Worm (Caenorhabditis elegans) whole organism, young adult: ENCODE results near the gene C46C2.2.

Experiments used
- F10E7.11 ChIP-seq: sonication (generic microtip); optimal IDR thresholded peaks from 2 replicates; lab custom pipeline; 2017; ENCODE audit warnings: mild to moderate bottlenecking, missing genetic modification characterization, moderate library complexity, missing compliant biosample characterization
- F22D6.2 ChIP-seq: sonication (generic microtip); optimal IDR thresholded peaks from 2 replicates; lab custom pipeline; 2016; ENCODE audit warnings: mild to moderate bottlenecking, missing genetic modification characterization, missing compliant biosample characterization
- F33H1.4 ChIP-seq: fragments of 200-800 bp; sonication (Bioruptor generic); IDR thresholded peaks from 2 replicates; pipeline ENCODE4 v1.3.6; 2022; ENCODE audit warnings: missing genetic modification reagents, missing genetic modification characterization, missing compliant biosample characterization
- F49E8.2 ChIP-seq: sonication (generic microtip); optimal IDR thresholded peaks from 3 replicates; lab custom pipeline; 2017; ENCODE audit warnings: missing genetic modification characterization, mild to moderate bottlenecking, missing compliant biosample characterization, antibody characterized with exemption, moderate library complexity; ENCODE audit not compliant: insufficient read depth
- F55B11.4 ChIP-seq: sonication (generic microtip); optimal IDR thresholded peaks from 2 replicates; lab custom pipeline; 2016; ENCODE audit warnings: missing compliant biosample characterization, missing genetic modification characterization, borderline replicate concordance; ENCODE audit not compliant: insufficient read depth
- K12H6.12 ChIP-seq: fragments of 200-800 bp; sonication (Bioruptor generic); optimal IDR thresholded peaks from 2 replicates; lab custom pipeline; 2018; ENCODE audit warnings: mild to moderate bottlenecking, missing genetic modification characterization, missing compliant biosample characterization
- Y79H2A.3 ChIP-seq: fragments of 200-800 bp; sonication (Bioruptor generic); conservative IDR thresholded peaks from 2 replicates; pipeline ENCODE4 v1.3.6; 2022; ENCODE audit warnings: missing genetic modification reagents, missing genetic modification characterization, missing compliant biosample characterization
- Y95B8A.8 ChIP-seq: fragments of 200-800 bp; sonication (Bioruptor generic); IDR thresholded peaks from 2 replicates; pipeline ENCODE4 v1.3.6; 2022; ENCODE audit warnings: missing genetic modification reagents, missing genetic modification characterization, missing compliant biosample characterization
- atf-7 ChIP-seq: sonication (generic microtip); optimal IDR thresholded peaks from 2 replicates; lab custom pipeline; 2017; ENCODE audit warnings: mild to moderate bottlenecking, missing genetic modification characterization, missing compliant biosample characterization
- athp-1 ChIP-seq: sonication (generic microtip); optimal IDR thresholded peaks from 2 replicates; lab custom pipeline; 2017; ENCODE audit warnings: mild to moderate bottlenecking, missing genetic modification characterization, missing compliant biosample characterization
- attf-5 ChIP-seq: fragments of 200-800 bp; sonication (Bioruptor generic); optimal IDR thresholded peaks from 2 replicates; lab custom pipeline; 2018; ENCODE audit warnings: mild to moderate bottlenecking, missing genetic modification characterization, missing compliant biosample characterization
- bed-2 ChIP-seq: fragments of 200-800 bp; sonication (Bioruptor generic); IDR thresholded peaks from 2 replicates; pipeline ENCODE4 v1.3.6; 2022; ENCODE audit warnings: missing genetic modification reagents, missing genetic modification characterization, missing compliant biosample characterization
- ccch-3 ChIP-seq: fragments of 200-800 bp; sonication (Bioruptor generic); optimal IDR thresholded peaks from 2 replicates; lab custom pipeline; 2018; ENCODE audit warnings: mild to moderate bottlenecking, missing genetic modification characterization, missing compliant biosample characterization
- cebp-1 ChIP-seq, 2 experiments: fragments of 200-800 bp in 1 of 2; sonication (Bioruptor generic) in 1 of 2; sonication (generic microtip) in 1 of 2; IDR thresholded peaks in 1 of 2; optimal IDR thresholded peaks in 1 of 2; 2 replicates each; pipeline versions ENCODE4 v1.3.6 to Lab custom; 2017 to 2022; ENCODE audit warnings: missing compliant biosample characterization in 2 of 2, missing genetic modification characterization in 2 of 2, mild to moderate bottlenecking in 1 of 2, missing genetic modification reagents in 1 of 2, moderate library complexity in 1 of 2
- ceh-40 ChIP-seq: fragments of 200-800 bp; sonication (Bioruptor generic); IDR thresholded peaks from 2 replicates; pipeline ENCODE4 v1.3.6; 2022; ENCODE audit warnings: missing genetic modification characterization, missing compliant biosample characterization
- die-1 ChIP-seq: sonication (generic microtip); optimal IDR thresholded peaks from 2 replicates; lab custom pipeline; 2016; ENCODE audit warnings: missing genotype, mild to moderate bottlenecking, missing genetic modification characterization, missing compliant biosample characterization
- hmg-20 ChIP-seq: fragments of 200-800 bp; sonication (Bioruptor generic); IDR thresholded peaks from 2 replicates; pipeline ENCODE4 v1.3.6; 2022; ENCODE audit warnings: missing genetic modification reagents, missing genetic modification characterization, missing compliant biosample characterization
- hsf-1 ChIP-seq: fragments of 200-800 bp; sonication (Bioruptor generic); IDR thresholded peaks from 2 replicates; pipeline ENCODE4 v1.3.6; 2022; ENCODE audit warnings: missing genetic modification reagents, missing genetic modification characterization, missing compliant biosample characterization
- lag-1 ChIP-seq: fragments of 200-800 bp; sonication (Bioruptor generic); IDR thresholded peaks from 2 replicates; pipeline ENCODE4 v1.3.6; 2022; ENCODE audit warnings: missing genetic modification reagents, missing genetic modification characterization, missing compliant biosample characterization
- let-607 ChIP-seq, 2 experiments: fragments of 200-800 bp in 1 of 2; sonication (Bioruptor generic) in 1 of 2; sonication (generic microtip) in 1 of 2; optimal IDR thresholded peaks; 2 replicates each; lab custom pipeline; 2016 to 2018; ENCODE audit warnings: mild to moderate bottlenecking in 2 of 2, missing compliant biosample characterization in 2 of 2, missing genetic modification characterization in 2 of 2, moderate library complexity in 2 of 2, missing genotype in 1 of 2
- lir-1 ChIP-seq: fragments of 200-800 bp; sonication (Bioruptor generic); conservative IDR thresholded peaks from 2 replicates; pipeline ENCODE4 v1.3.6; 2022; ENCODE audit warnings: missing genetic modification reagents, missing genetic modification characterization, missing compliant biosample characterization
- madf-10 ChIP-seq: sonication (generic microtip); optimal IDR thresholded peaks from 2 replicates; lab custom pipeline; 2016; ENCODE audit warnings: mild to moderate bottlenecking, missing genetic modification characterization, missing compliant biosample characterization
- mcd-1 ChIP-seq: fragments of 200-800 bp; sonication (Bioruptor generic); IDR thresholded peaks from 2 replicates; pipeline ENCODE4 v1.3.6; 2022; ENCODE audit warnings: missing genetic modification reagents, missing genetic modification characterization, missing compliant biosample characterization
- nhr-80 ChIP-seq: sonication (generic microtip); optimal IDR thresholded peaks from 2 replicates; lab custom pipeline; 2016; ENCODE audit warnings: missing genetic modification characterization, missing compliant biosample characterization
- pbrm-1 ChIP-seq: fragments of 200-800 bp; sonication (Bioruptor generic); IDR thresholded peaks from 2 replicates; pipeline ENCODE4 v1.3.6; 2022; ENCODE audit warnings: missing genetic modification reagents, missing genetic modification characterization, missing compliant biosample characterization
- pha-4 ChIP-seq: fragments of 150-350 bp; sonication (generic microtip); optimal IDR thresholded peaks from 2 replicates; lab custom pipeline; 2014; ENCODE audit warnings: missing biosample characterization, missing genetic modification reagents, missing genetic modification characterization
- sea-2 ChIP-seq: fragments of 200-800 bp; sonication (Bioruptor generic); IDR thresholded peaks from 2 replicates; pipeline ENCODE4 v1.3.6; 2022; ENCODE audit warnings: missing genetic modification characterization, missing compliant biosample characterization
- snpc-3.4 ChIP-seq: sonication (generic microtip); optimal IDR thresholded peaks from 2 replicates; lab custom pipeline; 2017; ENCODE audit warnings: missing genetic modification characterization, mild to moderate bottlenecking, missing compliant biosample characterization, antibody characterized with exemption, moderate library complexity, missing genotype, missing genetic modification reagents
- somi-1 ChIP-seq: fragments of 200-800 bp; sonication (Bioruptor generic); optimal IDR thresholded peaks from 2 replicates; lab custom pipeline; 2018; ENCODE audit warnings: mild to moderate bottlenecking, missing genetic modification characterization, missing compliant biosample characterization
- sptf-2 ChIP-seq: fragments of 200-800 bp; sonication (Bioruptor generic); optimal IDR thresholded peaks from 2 replicates; lab custom pipeline; 2018; ENCODE audit warnings: mild to moderate bottlenecking, missing genetic modification characterization, missing compliant biosample characterization
- tbp1 ChIP-seq: fragments of 200-800 bp; sonication (Bioruptor generic); optimal IDR thresholded peaks from 2 replicates; lab custom pipeline; 2018; ENCODE audit warnings: mild to moderate bottlenecking, missing genetic modification characterization, missing compliant biosample characterization
- tbx-9 ChIP-seq: sonication (generic microtip); optimal IDR thresholded peaks from 2 replicates; lab custom pipeline; 2016; ENCODE audit warnings: borderline replicate concordance, missing genetic modification characterization, inconsistent platforms, missing compliant biosample characterization
- tlf-1 ChIP-seq: fragments of 200-800 bp; sonication (Bioruptor generic); optimal IDR thresholded peaks from 2 replicates; lab custom pipeline; 2018; ENCODE audit warnings: mild to moderate bottlenecking, missing genetic modification characterization, missing compliant biosample characterization
- unc-62 ChIP-seq: fragments of 150-350 bp; optimal IDR thresholded peaks from 2 replicates; lab custom pipeline; 2014; ENCODE audit warnings: missing biosample characterization, missing genetic modification reagents, missing genetic modification characterization
- xnd-1 ChIP-seq: sonication (generic microtip); optimal IDR thresholded peaks from 2 replicates; lab custom pipeline; 2016; ENCODE audit warnings: missing genotype, missing genetic modification reagents, missing genetic modification characterization, missing compliant biosample characterization
- ztf-18 ChIP-seq: sonication (generic microtip); optimal IDR thresholded peaks from 2 replicates; lab custom pipeline; 2016; ENCODE audit warnings: missing genotype, mild to moderate bottlenecking, missing genetic modification characterization, missing compliant biosample characterization
- ztf-6 ChIP-seq: fragments of 200-800 bp; sonication (Bioruptor generic); IDR thresholded peaks from 2 replicates; pipeline ENCODE4 v1.3.6; 2022; ENCODE audit warnings: missing genetic modification reagents, missing genetic modification characterization, missing compliant biosample characterization

Gene C46C2.2

ce11 chrIV:9198136-9198535, 19.4 kb upstream of the C46C2.2 start (continued):
- TF ChIP-seq die-1 (tag; lab: Kevin White, UChicago) (no peak), F22D6.2 (no peak), Y79H2A.3 (GFP tag; lab: Robert Waterston, UW) (0 out of 2 replicates have a peak, but pooled peaks have one; percentile 18), hsf-1 (GFP tag; lab: Robert Waterston, UW) (peak; percentile 69; the same call in 1 of the 2 replicates), ceh-40 (GFP tag; lab: Robert Waterston, UW) (no peak), mcd-1 (GFP tag; lab: Robert Waterston, UW) (0 out of 2 replicates have a peak, but pooled peaks have one; percentile 26), ccch-3 (GFP tag; lab: Kevin White, UChicago) (no peak), nhr-80 (tag; lab: Kevin White, UChicago) (peak; percentile 69), F10E7.11 (tag; lab: Kevin White, UChicago) (no peak), xnd-1 (tag; lab: Kevin White, UChicago) (no peak), Y95B8A.8 (GFP tag; lab: Robert Waterston, UW) (no peak), cebp-1 (GFP tag; IDR thresholded peaks at IDR 0.05; lab: Robert Waterston, UW) (no peak), cebp-1 (tag; optimal IDR thresholded peaks at IDR 0.05; lab: Kevin White, UChicago) (peak; percentile 70), K12H6.12 (tag; lab: Kevin White, UChicago) (no peak), sea-2 (no peak), lag-1 (GFP tag; lab: Robert Waterston, UW) (no peak), atf-7 (tag; lab: Kevin White, UChicago) (peak; percentile 49), hmg-20 (GFP tag; lab: Robert Waterston, UW) (no peak), snpc-3.4 (tag; lab: Kevin White, UChicago) (no peak), sptf-2 (GFP tag; lab: Kevin White, UChicago) (no peak), F33H1.4 (no peak), F55B11.4 (no peak), bed-2 (no peak), lir-1 (GFP tag; lab: Robert Waterston, UW) (peak; percentile 60; the same call in 1 of the 2 replicates), ztf-6 (no peak), tbp1 (GFP tag; lab: Kevin White, UChicago) (peak; percentile 13), madf-10 (tag; lab: Kevin White, UChicago) (peak; percentile 17), pha-4 (tag; lab: Kevin White, UChicago) (no peak), somi-1 (GFP tag; lab: Kevin White, UChicago) (peak; percentile 78), ztf-18 (tag; lab: Kevin White, UChicago) (no peak), attf-5 (GFP tag; lab: Kevin White, UChicago) (peak; percentile 54), let-607 (tag; optimal IDR thresholded peaks at IDR 0.05; lab: Kevin White, UChicago) (peak in 1 of 2 experiments; percentile 20), tbx-9 (tag; lab: Kevin White, UChicago) (no peak), F49E8.2 (tag; lab: Kevin White, UChicago) (no peak), tlf-1 (peak; percentile 14), unc-62 (GFP tag; lab: Kevin White, UChicago) (no peak), athp-1 (tag; lab: Kevin White, UChicago) (no peak), pbrm-1 (GFP tag; lab: Robert Waterston, UW) (0 out of 2 replicates have a peak, but pooled peaks have one; percentile 22)
- TF ChIP-seq, all 124 proteins: peak for 23
